Fruit fly (Drosophila melanogaster) whole organism, wandering third instar larva: ENCODE results near the gene amos.

ENCODE experiments used
- Abd-B ChIP-seq: fragments of >200 bp; optimal IDR thresholded peaks from 2 replicates; lab custom pipeline; 2017; ENCODE audit warnings: missing biosample characterization, missing genetic modification characterization
- CG9705 ChIP-seq: fragments of 200-800 bp; sonication (Bioruptor generic); optimal IDR thresholded peaks from 2 replicates; lab custom pipeline; 2018; ENCODE audit warnings: missing biosample characterization, mild to moderate bottlenecking, missing genetic modification characterization
- Dfd ChIP-seq: fragments of >200 bp; optimal IDR thresholded peaks from 2 replicates; lab custom pipeline; 2017; ENCODE audit warnings: missing biosample characterization, missing genetic modification characterization
- HLH106 ChIP-seq: fragments of 200-800 bp; optimal IDR thresholded peaks from 3 replicates; lab custom pipeline; 2019; ENCODE audit warnings: missing biosample characterization, mild to moderate bottlenecking, missing genetic modification characterization, moderate library complexity
- Hr83 ChIP-seq: fragments of 200-300 bp; sonication (Bioruptor generic); optimal IDR thresholded peaks from 2 replicates; lab custom pipeline; 2016; ENCODE audit warnings: missing biosample characterization, mild to moderate bottlenecking, missing genetic modification characterization, moderate library complexity; ENCODE audit not compliant: poor library complexity, severe bottlenecking
- Myc ChIP-seq: fragments of >200 bp; optimal IDR thresholded peaks from 2 replicates; lab custom pipeline; 2017
- N ChIP-seq: fragments of >200 bp; optimal IDR thresholded peaks from 2 replicates; lab custom pipeline; 2018; ENCODE audit warnings: missing biosample characterization, missing external identifiers, missing genetic modification characterization
- OdsH ChIP-seq: fragments of 200-800 bp; sonication (Bioruptor generic); optimal IDR thresholded peaks from 2 replicates; lab custom pipeline; 2016; ENCODE audit warnings: missing biosample characterization, mild to moderate bottlenecking, missing genetic modification characterization
- Rel ChIP-seq, 2 experiments: fragments of 200-800 bp; sonication (Bioruptor generic) in 1 of 2; optimal IDR thresholded peaks; 2 replicates in 1 of 2; 3 replicates in 1 of 2; lab custom pipeline; 2016 to 2019; ENCODE audit warnings: mild to moderate bottlenecking in 2 of 2, missing biosample characterization in 2 of 2, missing genetic modification characterization in 2 of 2, moderate library complexity in 1 of 2
- foxo ChIP-seq, 2 experiments: fragments of 200-800 bp; sonication (Bioruptor generic); optimal IDR thresholded peaks; 2 replicates in 1 of 2; 3 replicates in 1 of 2; lab custom pipeline; 2016 to 2017; ENCODE audit warnings: missing biosample characterization in 2 of 2, missing genetic modification characterization in 2 of 2
- pan ChIP-seq: fragments of >200 bp; optimal IDR thresholded peaks from 2 replicates; lab custom pipeline; 2017
- psq ChIP-seq: fragments of 200-800 bp; sonication (Bioruptor generic); optimal IDR thresholded peaks from 3 replicates; lab custom pipeline; 2017; ENCODE audit warnings: missing biosample characterization, mild to moderate bottlenecking, missing genetic modification characterization, moderate library complexity
- sv ChIP-seq: fragments of 200-800 bp; sonication (Bioruptor generic); optimal IDR thresholded peaks from 3 replicates; lab custom pipeline; 2016; ENCODE audit warnings: missing biosample characterization, missing genetic modification characterization

dm6 chr2L:18626987-18627386 lies 30.3 kb upstream of the amos start:
- TF ChIP-seq OdsH (GFP tag; lab: Kevin White, UChicago) (peak; percentile 91), Dfd (GFP tag; lab: Kevin White, UChicago) (no peak), Abd-B (GFP tag; lab: Kevin White, UChicago) (no peak), foxo (GFP tag; optimal IDR thresholded peaks at IDR 0.05; lab: Kevin White, UChicago) (peak; percentile 26 to 76), HLH106 (tag; lab: Kevin White, UChicago) (peak; percentile 45), CG9705 (peak; percentile 14), Rel (GFP tag; optimal IDR thresholded peaks at IDR 0.05; lab: Kevin White, UChicago) (peak; percentile 37), Rel (tag; optimal IDR thresholded peaks at IDR 0.05; lab: Kevin White, UChicago) (peak; percentile 61), psq (GFP tag; lab: Kevin White, UChicago) (peak; percentile 67), pan (lab: Kevin White, UChicago) (no peak), Hr83 (GFP tag; lab: Kevin White, UChicago) (peak; percentile 95), Myc (no peak), sv (GFP tag; lab: Kevin White, UChicago) (peak; percentile 72), N (no peak)
